Fruit fly (Drosophila melanogaster): ENCODE measurements around the gene Ugt36E1.

- TF ChIP-seq CTCF (optimal IDR thresholded peaks at IDR 0.05), result no peak
- no peak for TF ChIP-seq CG8478 (optimal IDR thresholded peaks at IDR 0.05)
Measured at dm6 chr2L:18852249-18852648, 25.7 kb downstream of the Ugt36E1 start.
